Fruit fly (Drosophila melanogaster) whole organism, adult: ENCODE results near the gene CG33252.
A peak's percentile ranks its signal among the peaks of the same experiment; 100 is the strongest.

ENCODE experiments used
- cic ChIP-seq: fragments of 200-800 bp; sonication (Bioruptor generic); optimal IDR thresholded peaks from 2 replicates; lab custom pipeline; 2017; ENCODE audit warnings: missing biosample characterization, mild to moderate bottlenecking, missing genetic modification characterization, moderate library complexity
- kay ChIP-seq: fragments of 200-800 bp; sonication (Bioruptor generic); peaks from one replicate; lab custom pipeline; 2016; ENCODE audit warnings: missing biosample characterization, missing genetic modification characterization, borderline replicate concordance
- tj ChIP-seq: fragments of 200-800 bp; sonication (Bioruptor generic); optimal IDR thresholded peaks from 3 replicates; lab custom pipeline; 2017; ENCODE audit warnings: missing biosample characterization, mild to moderate bottlenecking, missing genetic modification characterization, moderate library complexity

dm6 chrX:16893034-16893433 is 4.0 kb downstream of the CG33252 start:
- TF ChIP-seq tj (GFP tag; lab: Kevin White, UChicago) (no peak), kay (GFP tag; lab: Kevin White, UChicago) (peak; percentile 39), cic (GFP tag; lab: Kevin White, UChicago) (peak; percentile 64)
